Fruit fly (Drosophila melanogaster) whole organism, prepupa: ENCODE measurements around the gene Drak.

Experiments
- CG10631 ChIP-seq: fragments of 200-800 bp; sonication (Bioruptor generic); optimal IDR thresholded peaks from 2 replicates; lab custom pipeline; 2016; ENCODE audit warnings: missing biosample characterization, missing genetic modification characterization
- CG11294 ChIP-seq: fragments of 200-800 bp; sonication (Bioruptor generic); IDR thresholded peaks from 2 replicates; pipeline ENCODE4 v1.3.6; 2022; ENCODE audit warnings: missing biosample characterization, missing genetic modification characterization
- CG11902 ChIP-seq: fragments of 200-800 bp; sonication (Bioruptor generic); optimal IDR thresholded peaks from 3 replicates; lab custom pipeline; 2016; ENCODE audit warnings: missing biosample characterization, missing genetic modification characterization
- CG15336 ChIP-seq: fragments of 200-800 bp; sonication (Bioruptor generic); IDR thresholded peaks from 2 replicates; pipeline ENCODE4 v1.3.6; 2022; ENCODE audit warnings: missing biosample characterization, missing genetic modification characterization
- CG1621 ChIP-seq: fragments of 200-800 bp; sonication (Bioruptor generic); optimal IDR thresholded peaks from 3 replicates; lab custom pipeline; 2018; ENCODE audit warnings: missing biosample characterization, mild to moderate bottlenecking, missing genetic modification characterization
- CG16779 ChIP-seq: fragments of 200-800 bp; sonication (Bioruptor generic); optimal IDR thresholded peaks from 3 replicates; lab custom pipeline; 2017; ENCODE audit warnings: missing biosample characterization, mild to moderate bottlenecking, missing genetic modification characterization
- CG3032 ChIP-seq: fragments of 200-800 bp; optimal IDR thresholded peaks from 2 replicates; lab custom pipeline; 2019; ENCODE audit warnings: missing biosample characterization, mild to moderate bottlenecking, missing genetic modification characterization, moderate library complexity
- CG32006 ChIP-seq: fragments of 200-800 bp; sonication (Bioruptor generic); optimal IDR thresholded peaks from 3 replicates; lab custom pipeline; 2017; ENCODE audit warnings: missing biosample characterization, mild to moderate bottlenecking, missing genetic modification characterization
- CG34406 ChIP-seq: fragments of 200-800 bp; sonication (Bioruptor generic); optimal IDR thresholded peaks from 3 replicates; lab custom pipeline; 2016; ENCODE audit warnings: missing biosample characterization, missing genetic modification characterization
- CG3919 ChIP-seq: fragments of 200-800 bp; sonication (Bioruptor generic); optimal IDR thresholded peaks from 3 replicates; lab custom pipeline; 2016; ENCODE audit warnings: missing biosample characterization, missing genetic modification characterization
- CG4318 ChIP-seq: fragments of 200-800 bp; sonication (Bioruptor generic); optimal IDR thresholded peaks from 3 replicates; lab custom pipeline; 2017; ENCODE audit warnings: missing biosample characterization, mild to moderate bottlenecking, missing genetic modification characterization
- CG6276 ChIP-seq: fragments of 200-800 bp; sonication (Bioruptor generic); optimal IDR thresholded peaks from 2 replicates; lab custom pipeline; 2017; ENCODE audit warnings: missing biosample characterization, mild to moderate bottlenecking, missing genetic modification characterization
- CG6792 ChIP-seq: fragments of 200-800 bp; sonication (Bioruptor generic); optimal IDR thresholded peaks from 3 replicates; lab custom pipeline; 2016; ENCODE audit warnings: missing biosample characterization, missing genetic modification characterization
- CG6808 ChIP-seq: fragments of 200-800 bp; sonication (Bioruptor generic); optimal IDR thresholded peaks from 3 replicates; lab custom pipeline; 2017; ENCODE audit warnings: missing biosample characterization, missing genetic modification characterization, mild to moderate bottlenecking, moderate library complexity, missing genetic modification reagents
- CG6854 ChIP-seq: fragments of 200-800 bp; sonication (Bioruptor generic); optimal IDR thresholded peaks from 2 replicates; lab custom pipeline; 2017; ENCODE audit warnings: missing biosample characterization, mild to moderate bottlenecking, missing genetic modification characterization
- CG7368 ChIP-seq: fragments of 200-800 bp; sonication (Bioruptor generic); optimal IDR thresholded peaks from 3 replicates; lab custom pipeline; 2016; ENCODE audit warnings: missing biosample characterization, missing genetic modification characterization
- CG8119 ChIP-seq: fragments of 200-800 bp; sonication (Bioruptor generic); IDR thresholded peaks from 3 replicates; pipeline ENCODE4 v1.3.6; 2022; ENCODE audit warnings: missing biosample characterization, missing genetic modification characterization
- CG8319 ChIP-seq: fragments of 200-800 bp; sonication (Bioruptor generic); optimal IDR thresholded peaks from 3 replicates; lab custom pipeline; 2016; ENCODE audit warnings: missing biosample characterization, missing genetic modification characterization
- CG8632 ChIP-seq: fragments of 200-800 bp; sonication (Bioruptor generic); optimal IDR thresholded peaks from 3 replicates; lab custom pipeline; 2016; ENCODE audit warnings: missing biosample characterization, missing genetic modification characterization
- CG9139 ChIP-seq: fragments of 200-800 bp; sonication (Bioruptor generic); optimal IDR thresholded peaks from 3 replicates; lab custom pipeline; 2017; ENCODE audit warnings: missing biosample characterization, mild to moderate bottlenecking, missing genetic modification characterization
- Eip75B ChIP-seq: fragments of 200-800 bp; sonication (Bioruptor generic); optimal IDR thresholded peaks from 3 replicates; lab custom pipeline; 2016; ENCODE audit warnings: missing biosample characterization, missing genetic modification characterization
- Eip78C ChIP-seq: fragments of 200-800 bp; sonication (Bioruptor generic); peaks from one replicate; lab custom pipeline; 2016; ENCODE audit warnings: missing biosample characterization, missing genetic modification characterization
- Eip93F ChIP-seq: fragments of 200-800 bp; sonication (Bioruptor generic); optimal IDR thresholded peaks from 2 replicates; lab custom pipeline; 2016; ENCODE audit warnings: missing biosample characterization, mild to moderate bottlenecking, missing genetic modification characterization
- Ets21C ChIP-seq: fragments of 200-800 bp; sonication (Bioruptor generic); optimal IDR thresholded peaks from 3 replicates; lab custom pipeline; 2016; ENCODE audit warnings: missing biosample characterization, missing genetic modification characterization
- Ets96B ChIP-seq: fragments of 200-800 bp; optimal IDR thresholded peaks from 2 replicates; lab custom pipeline; 2019; ENCODE audit warnings: missing biosample characterization, mild to moderate bottlenecking, missing genetic modification characterization, moderate library complexity
- Gug ChIP-seq: fragments of 200-800 bp; sonication (Bioruptor generic); IDR thresholded peaks from 2 replicates; pipeline ENCODE4 v1.3.6; 2022; ENCODE audit warnings: missing biosample characterization, missing genetic modification characterization
- Hr38 ChIP-seq: sonication (Bioruptor generic); optimal IDR thresholded peaks from 2 replicates; lab custom pipeline; 2016; ENCODE audit warnings: missing biosample characterization, missing genetic modification characterization
- Hr39 ChIP-seq: fragments of 200-800 bp; sonication (Bioruptor generic); optimal IDR thresholded peaks from 2 replicates; lab custom pipeline; 2016; ENCODE audit warnings: missing biosample characterization, missing genetic modification characterization
- Lpt ChIP-seq: fragments of 200-800 bp; sonication (Bioruptor generic); optimal IDR thresholded peaks from 3 replicates; lab custom pipeline; 2016; ENCODE audit warnings: missing biosample characterization, missing genetic modification characterization
- Met ChIP-seq: fragments of 200-800 bp; sonication (Bioruptor generic); optimal IDR thresholded peaks from 3 replicates; lab custom pipeline; 2016; ENCODE audit warnings: missing biosample characterization, missing genetic modification characterization
- OdsH ChIP-seq: fragments of 200-800 bp; sonication (Bioruptor generic); optimal IDR thresholded peaks from 3 replicates; lab custom pipeline; 2016; ENCODE audit warnings: missing biosample characterization, missing genetic modification characterization
- Smox ChIP-seq: fragments of 200-800 bp; sonication (Bioruptor generic); optimal IDR thresholded peaks from 3 replicates; lab custom pipeline; 2016; ENCODE audit warnings: missing biosample characterization, missing genetic modification characterization
- Sox102F ChIP-seq: fragments of 200-800 bp; sonication (Bioruptor generic); optimal IDR thresholded peaks from 2 replicates; lab custom pipeline; 2016; ENCODE audit warnings: missing biosample characterization, mild to moderate bottlenecking, missing genetic modification characterization
- Sox15 ChIP-seq: fragments of 200-800 bp; sonication (Bioruptor generic); optimal IDR thresholded peaks from 3 replicates; lab custom pipeline; 2016; ENCODE audit warnings: missing biosample characterization, missing genetic modification characterization
- achi ChIP-seq: fragments of 200-800 bp; sonication (Bioruptor generic); optimal IDR thresholded peaks from 3 replicates; lab custom pipeline; 2016; ENCODE audit warnings: missing biosample characterization, missing genetic modification characterization
- acj6 ChIP-seq: fragments of 200-800 bp; sonication (Bioruptor generic); optimal IDR thresholded peaks from 3 replicates; lab custom pipeline; 2016; ENCODE audit warnings: missing biosample characterization, missing genetic modification characterization
- cyc ChIP-seq: fragments of 200-800 bp; sonication (Bioruptor generic); optimal IDR thresholded peaks from 3 replicates; lab custom pipeline; 2016; ENCODE audit warnings: missing biosample characterization, missing genetic modification characterization
- dsx ChIP-seq: fragments of 200-800 bp; optimal IDR thresholded peaks from 3 replicates; lab custom pipeline; 2019; ENCODE audit warnings: missing biosample characterization, mild to moderate bottlenecking, missing genetic modification characterization, moderate library complexity; ENCODE audit not compliant: poor library complexity, severe bottlenecking
- eg ChIP-seq: fragments of 200-800 bp; sonication (Bioruptor generic); IDR thresholded peaks from 3 replicates; pipeline ENCODE4 v1.3.6; 2022; ENCODE audit warnings: missing biosample characterization, missing genetic modification characterization
- esn ChIP-seq: fragments of 200-800 bp; sonication (Bioruptor generic); optimal IDR thresholded peaks from 2 replicates; lab custom pipeline; 2016; ENCODE audit warnings: missing biosample characterization, mild to moderate bottlenecking, missing genetic modification characterization, moderate library complexity
- fd85E ChIP-seq: fragments of 200-800 bp; sonication (Bioruptor generic); optimal IDR thresholded peaks from 3 replicates; lab custom pipeline; 2016; ENCODE audit warnings: missing biosample characterization, missing genetic modification characterization
- lz ChIP-seq: fragments of 200-800 bp; sonication (Bioruptor generic); optimal IDR thresholded peaks from 3 replicates; lab custom pipeline; 2016; ENCODE audit warnings: missing biosample characterization, missing genetic modification characterization
- net ChIP-seq: fragments of 200-800 bp; sonication (Bioruptor generic); optimal IDR thresholded peaks from 3 replicates; lab custom pipeline; 2016; ENCODE audit warnings: missing biosample characterization, missing genetic modification characterization
- ss ChIP-seq, 2 experiments: fragments of 200-800 bp; sonication (Bioruptor generic); optimal IDR thresholded peaks; 2 replicates in 1 of 2; 3 replicates in 1 of 2; lab custom pipeline; 2017 to 2018; ENCODE audit warnings: mild to moderate bottlenecking in 2 of 2, missing biosample characterization in 2 of 2, missing genetic modification characterization in 2 of 2, moderate library complexity in 1 of 2
- svp ChIP-seq: fragments of 200-800 bp; sonication (Bioruptor generic); peaks from one replicate; lab custom pipeline; 2016; ENCODE audit warnings: missing biosample characterization, missing genetic modification characterization
- topi ChIP-seq: fragments of 200-800 bp; sonication (Bioruptor generic); optimal IDR thresholded peaks from 3 replicates; lab custom pipeline; 2016; ENCODE audit warnings: missing biosample characterization, missing genetic modification characterization
- vri ChIP-seq: fragments of 200-800 bp; sonication (Bioruptor generic); optimal IDR thresholded peaks from 3 replicates; lab custom pipeline; 2016; ENCODE audit warnings: missing biosample characterization, mild to moderate bottlenecking, missing genetic modification characterization

Drak gene

DNA sequence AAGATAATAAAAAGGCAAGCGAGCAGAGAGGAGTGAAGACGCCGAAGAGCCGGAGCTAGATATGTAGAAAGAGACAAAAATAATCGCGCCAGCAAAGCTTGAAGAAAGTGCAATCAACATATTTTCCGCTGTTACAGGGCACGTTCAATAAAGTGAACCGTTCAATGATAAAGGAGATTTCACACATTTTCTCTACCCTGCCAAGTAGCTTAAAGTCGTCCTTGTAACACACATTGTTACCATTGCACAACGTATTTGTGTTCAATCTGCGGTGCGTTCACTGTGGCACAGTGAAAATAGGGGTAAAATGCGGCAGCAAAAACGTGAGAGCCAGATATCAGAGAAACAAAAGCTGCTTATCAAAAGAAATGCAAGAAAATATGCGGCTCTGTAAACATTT lies 6.5 kb downstream of the Drak start (continued):
- TF ChIP-seq CG32006 (GFP tag; lab: Kevin White, UChicago): peak; percentile 77
- TF ChIP-seq CG4318: peak; percentile 60
- peak; percentile 80 for TF ChIP-seq Sox102F (GFP tag; lab: Kevin White, UChicago)
- peak; percentile 39 for TF ChIP-seq CG1621
- peak; percentile 11 for TF ChIP-seq fd85E (GFP tag; lab: Kevin White, UChicago)
- peak; percentile 85 for TF ChIP-seq Ets21C (GFP tag; lab: Kevin White, UChicago)
- TF ChIP-seq CG11902 (GFP tag; lab: Kevin White, UChicago): peak; percentile 85
- peak; percentile 86 for TF ChIP-seq lz

DNA sequence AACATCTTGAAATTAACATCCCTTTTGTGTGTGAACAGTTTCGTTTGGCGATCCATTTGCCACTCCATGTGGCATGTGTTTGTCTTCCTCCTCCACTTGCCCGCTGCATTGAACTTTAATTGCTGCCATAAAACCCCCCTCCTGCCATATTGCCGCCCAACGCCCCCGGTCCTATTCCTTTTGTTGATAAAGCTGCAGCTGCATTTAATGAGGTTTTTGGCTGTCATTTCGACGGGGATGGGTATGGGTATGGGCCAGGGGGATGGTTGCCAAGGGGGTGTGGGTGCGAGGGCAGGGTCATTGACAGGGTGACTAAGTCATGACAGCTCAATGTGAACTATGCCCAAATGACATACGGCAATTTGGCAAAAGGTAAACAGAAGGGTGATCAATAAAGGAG lies 7.3 kb downstream of the Drak start:
- TF ChIP-seq lz (no peak), cyc (GFP tag; lab: Kevin White, UChicago) (no peak), CG8319 (no peak), Hr39 (GFP tag; lab: Kevin White, UChicago) (no peak), svp (GFP tag; lab: Kevin White, UChicago) (peak; percentile 81), Lpt (no peak), CG3919 (GFP tag; lab: Kevin White, UChicago) (no peak)

DNA sequence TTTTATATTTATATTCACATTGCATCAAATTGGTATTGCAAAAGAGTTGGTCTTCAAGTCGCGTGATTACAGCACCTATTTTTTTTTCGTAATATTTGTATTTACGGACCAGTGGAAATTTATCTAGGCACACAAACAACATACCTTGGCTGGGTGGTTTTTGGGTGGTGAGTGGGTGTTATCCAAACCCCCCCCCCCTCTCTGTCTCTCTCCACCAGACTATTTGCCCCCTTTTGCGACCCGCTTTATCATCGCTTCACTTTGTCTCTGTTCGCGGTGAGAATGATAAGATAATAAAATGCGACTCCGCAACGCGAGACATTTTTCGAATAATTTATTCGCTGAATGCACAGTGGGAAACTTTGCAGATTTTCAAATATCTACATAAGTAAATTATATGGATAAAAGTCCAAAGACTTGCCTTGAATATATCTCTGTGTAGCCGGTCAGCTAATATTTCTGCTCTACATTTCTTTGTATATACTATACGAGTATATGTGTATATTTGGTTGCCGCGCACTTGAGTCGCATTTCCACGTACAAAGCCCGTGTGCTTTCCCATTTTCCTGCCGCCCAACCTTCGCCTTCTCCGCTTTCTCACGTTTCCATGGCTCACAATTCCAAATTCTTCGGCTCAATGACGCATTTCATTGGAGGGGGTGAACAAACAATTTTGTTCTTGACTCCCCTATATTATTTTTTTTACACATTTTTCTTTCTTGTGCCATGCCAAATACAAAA lies 8.5 kb downstream of the Drak start:
- no peak for TF ChIP-seq CG9139 (GFP tag; lab: Kevin White, UChicago)
- TF ChIP-seq cyc (GFP tag; lab: Kevin White, UChicago): no peak
- no peak for TF ChIP-seq lz
- TF ChIP-seq CG6808 (GFP tag; lab: Kevin White, UChicago): no peak
- no peak for TF ChIP-seq OdsH (GFP tag; lab: Kevin White, UChicago)
- no peak for TF ChIP-seq eg (GFP tag; lab: Robert Waterston, UW)
- peak; percentile 49 for TF ChIP-seq vri (GFP tag; lab: Kevin White, UChicago)
- no peak for TF ChIP-seq CG7368 (GFP tag; lab: Kevin White, UChicago)
- TF ChIP-seq Sox15: no peak
- no peak for TF ChIP-seq CG8319
- no peak for TF ChIP-seq Gug (GFP tag; lab: Robert Waterston, UW)
- TF ChIP-seq CG34406 (GFP tag; lab: Kevin White, UChicago): peak; percentile 16
- peak; percentile 14 for TF ChIP-seq Sox102F (GFP tag; lab: Kevin White, UChicago)
- peak; percentile 71 for TF ChIP-seq svp (GFP tag; lab: Kevin White, UChicago)
- TF ChIP-seq CG1621: no peak
- TF ChIP-seq ss (GFP tag; optimal IDR thresholded peaks at IDR 0.05; lab: Kevin White, UChicago): no peak
- no peak for TF ChIP-seq net
- no peak for TF ChIP-seq CG3032 (tag; lab: Kevin White, UChicago)
- TF ChIP-seq CG10631: no peak
- TF ChIP-seq CG6276 (GFP tag; lab: Kevin White, UChicago): no peak
- TF ChIP-seq CG3919 (GFP tag; lab: Kevin White, UChicago): no peak
- no peak for TF ChIP-seq Eip93F (GFP tag; lab: Kevin White, UChicago)
- TF ChIP-seq Ets96B (tag; lab: Kevin White, UChicago): no peak
- TF ChIP-seq Eip78C (GFP tag; lab: Kevin White, UChicago): peak; percentile 74
- no peak for TF ChIP-seq Lpt
- TF ChIP-seq Met (GFP tag; lab: Kevin White, UChicago): peak; percentile 37
- TF ChIP-seq CG16779 (tag; lab: Kevin White, UChicago): no peak
- TF ChIP-seq Smox (GFP tag; lab: Kevin White, UChicago): peak; percentile 18
- peak; percentile 2 for TF ChIP-seq esn (GFP tag; lab: Kevin White, UChicago)
- no peak for TF ChIP-seq achi (GFP tag; lab: Kevin White, UChicago)
- no peak for TF ChIP-seq CG6792 (GFP tag; lab: Kevin White, UChicago)
- TF ChIP-seq CG11902 (GFP tag; lab: Kevin White, UChicago): no peak
- TF ChIP-seq CG8119: no peak
- no peak for TF ChIP-seq CG6854 (GFP tag; lab: Kevin White, UChicago)
- TF ChIP-seq CG11294 (GFP tag; lab: Robert Waterston, UW): no peak
- TF ChIP-seq CG15336: no peak
- TF ChIP-seq CG8632 (GFP tag; lab: Kevin White, UChicago): no peak
- no peak for TF ChIP-seq topi (GFP tag; lab: Kevin White, UChicago)
- no peak for TF ChIP-seq acj6
- no peak for TF ChIP-seq Hr38 (GFP tag; lab: Kevin White, UChicago)
- no peak for TF ChIP-seq Eip75B
- TF ChIP-seq dsx: no peak
